Worm (Caenorhabditis elegans): ENCODE results near the gene F34H10.1.
A peak's percentile ranks its signal among the peaks of the same experiment; 100 is the strongest.

- TF ChIP-seq hmbx-1 (tag; optimal IDR thresholded peaks at IDR 0.05) (no peak), ama-1 (optimal IDR thresholded peaks at IDR 0.05) (no peak), hnd-1 (tag; optimal IDR thresholded peaks at IDR 0.05) (no peak), aly-1 (tag; optimal IDR thresholded peaks at IDR 0.05) (no peak), tbx-37 (GFP tag; conservative IDR thresholded peaks at IDR 0.05) (no peak), hmg-4 (GFP tag; optimal IDR thresholded peaks at IDR 0.05) (peak; percentile 70), sea-1 (GFP tag; conservative IDR thresholded peaks at IDR 0.05) (no peak), F13C5.2 (tag; optimal IDR thresholded peaks at IDR 0.05) (no peak)
Measured at ce11 chrX:9637137-9637536, 11.2 kb downstream of the F34H10.1 start.

Data from whole organism, early embryonic.